Worm (Caenorhabditis elegans) whole organism, midembryonic: ENCODE results near the gene srw-10.

Experiments
- cog-1 ChIP-seq: sonication (generic microtip); optimal IDR thresholded peaks from 2 replicates; lab custom pipeline; 2016; ENCODE audit warnings: missing genetic modification characterization, missing compliant biosample characterization
- flt-1 ChIP-seq: fragments of 200-800 bp; sonication (Bioruptor generic); IDR thresholded peaks from 2 replicates; pipeline ENCODE4 v1.3.6; 2022; ENCODE audit warnings: missing genetic modification characterization, missing compliant biosample characterization
- klf-2 ChIP-seq: fragments of 200-800 bp; sonication (Bioruptor generic); conservative IDR thresholded peaks from 2 replicates; pipeline ENCODE4 v1.3.6; 2022; ENCODE audit warnings: missing genetic modification reagents, missing genetic modification characterization, missing compliant biosample characterization
- ref-1 ChIP-seq: fragments of 200-800 bp; sonication (Bioruptor generic); conservative IDR thresholded peaks from 2 replicates; pipeline ENCODE4 v1.3.6; 2022; ENCODE audit warnings: missing genetic modification reagents, missing genetic modification characterization, missing compliant biosample characterization
- ztf-23 ChIP-seq: fragments of 200-800 bp; sonication (Bioruptor generic); IDR thresholded peaks from 2 replicates; pipeline ENCODE4 v1.3.6; 2022; ENCODE audit warnings: missing genetic modification reagents, missing genetic modification characterization, missing compliant biosample characterization
- ztf-29 ChIP-seq: fragments of 200-800 bp; sonication (Bioruptor generic); IDR thresholded peaks from 2 replicates; pipeline ENCODE4 v1.3.6; 2022; ENCODE audit warnings: missing genetic modification reagents, missing genetic modification characterization, missing compliant biosample characterization

ce11 chrIII:12800529-12800928 lies 45.4 kb downstream of the srw-10 start:
- no peak for TF ChIP-seq ztf-23 (GFP tag; lab: Robert Waterston, UW)
- no peak for TF ChIP-seq ref-1 (GFP tag; lab: Robert Waterston, UW)
- TF ChIP-seq cog-1, result no peak
- no peak for TF ChIP-seq ztf-29 (GFP tag; lab: Robert Waterston, UW)
- no peak for TF ChIP-seq flt-1
- TF ChIP-seq klf-2 (GFP tag; lab: Robert Waterston, UW), result no peak
